Worm (Caenorhabditis elegans) whole organism, L4/young adult: ENCODE measurements around the gene F53F4.12.

Experiments used
- W03F9.2 ChIP-seq: fragments of 150-350 bp; optimal IDR thresholded peaks from 2 replicates; lab custom pipeline; 2014; ENCODE audit warnings: missing biosample characterization, missing genetic modification characterization
- dao-5 ChIP-seq: sonication (generic microtip); optimal IDR thresholded peaks from 2 replicates; lab custom pipeline; 2016; ENCODE audit warnings: missing genotype, missing genetic modification characterization, moderate library complexity, missing compliant biosample characterization
- him-1 ChIP-seq: sonication (generic microtip); optimal IDR thresholded peaks from 2 replicates; lab custom pipeline; 2016; ENCODE audit warnings: missing genotype, missing genetic modification reagents, missing genetic modification characterization, missing compliant biosample characterization

DNA sequence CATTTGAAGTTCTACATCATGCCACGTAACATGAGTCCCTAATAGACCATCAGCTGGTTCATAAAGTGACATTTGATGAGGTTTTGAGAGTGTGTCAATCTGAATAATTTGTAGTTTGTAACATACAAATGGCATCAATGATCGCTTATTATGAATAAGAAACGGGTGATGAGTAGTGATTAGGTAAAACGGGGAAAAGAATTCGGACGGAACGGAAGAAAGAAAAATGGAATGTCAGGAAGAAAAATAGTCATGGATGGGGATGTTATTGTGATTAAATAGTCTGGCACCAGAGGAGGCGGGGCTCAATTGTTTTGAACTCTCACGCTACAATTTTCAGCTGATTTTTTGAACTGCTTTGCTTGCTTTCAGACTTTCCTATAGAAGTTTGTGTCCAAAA, 8.3 kb downstream of the F53F4.12 start, which contains the start of gene H37A05.2:
- no peak for TF ChIP-seq dao-5 (tag; lab: Kevin White, UChicago)
- TF ChIP-seq him-1 (tag; lab: Kevin White, UChicago): no peak
- TF ChIP-seq W03F9.2 (tag; lab: Kevin White, UChicago): no peak
